Fruit fly (Drosophila melanogaster) whole organism: ENCODE measurements around the gene CG5281.

Experiments used
- CG8478 ChIP-seq: fragments of >200 bp; optimal IDR thresholded peaks from 2 replicates; lab custom pipeline; 2018; ENCODE audit warnings: inconsistent platforms
- Dll ChIP-seq: fragments of >200 bp; optimal IDR thresholded peaks from 2 replicates; lab custom pipeline; 2017
- pan ChIP-seq: fragments of >200 bp; optimal IDR thresholded peaks from 2 replicates; lab custom pipeline; 2017
- psq ChIP-seq: fragments of >200 bp; optimal IDR thresholded peaks from 2 replicates; lab custom pipeline; 2017
- usp ChIP-seq: fragments of >200 bp; optimal IDR thresholded peaks from 2 replicates; lab custom pipeline; 2017; ENCODE audit warnings: missing biosample characterization, missing genetic modification characterization, mixed read lengths

- TF ChIP-seq psq (lab: Kevin White, UChicago) = no peak
- no peak for TF ChIP-seq CG8478 (lab: Kevin White, UChicago)
- TF ChIP-seq usp (GFP tag; lab: Kevin White, UChicago) = no peak
- no peak for TF ChIP-seq Dll (lab: Kevin White, UChicago)
- TF ChIP-seq pan (lab: Kevin White, UChicago) = no peak
Observed at dm6 chr3R:11452041-11452440, 16.4 kb downstream of the CG5281 start.
